Worm (Caenorhabditis elegans) whole organism, early embryonic: ENCODE results near the gene C29F7.3.

Experiments
- aly-1 ChIP-seq: sonication (generic microtip); optimal IDR thresholded peaks from 2 replicates; lab custom pipeline; 2016; ENCODE audit warnings: missing genetic modification characterization, missing compliant biosample characterization
- pes-1 ChIP-seq: fragments of 200-800 bp; sonication (Bioruptor generic); IDR thresholded peaks from 2 replicates; pipeline ENCODE4 v1.3.6; 2022; ENCODE audit warnings: missing genetic modification reagents, missing genetic modification characterization, missing compliant biosample characterization
- sea-1 ChIP-seq: fragments of 200-800 bp; sonication (Bioruptor generic); conservative IDR thresholded peaks from 2 replicates; pipeline ENCODE4 v1.3.6; 2022; ENCODE audit warnings: missing genetic modification characterization, missing compliant biosample characterization

ce11 chrX:13442446-13442845 is 22.7 kb upstream of the C29F7.3 start:
- TF ChIP-seq sea-1 (GFP tag; lab: Robert Waterston, UW): 0 out of 2 replicates have a peak, but pooled peaks have one; percentile 41
- TF ChIP-seq pes-1: no peak; the same call in 1 of the 2 replicates
- TF ChIP-seq aly-1 (tag; lab: Kevin White, UChicago): no peak
